Worm (Caenorhabditis elegans) whole organism, mixed stage, embryonic: ENCODE results near the gene F27D9.2.

ENCODE experiments used
- M03D4.4 ChIP-seq: sonication (generic microtip); optimal IDR thresholded peaks from 2 replicates; lab custom pipeline; 2017; ENCODE audit warnings: mild to moderate bottlenecking, missing genetic modification characterization, missing compliant biosample characterization
- bed-3 ChIP-seq: fragments of 200-800 bp; sonication (Bioruptor generic); optimal IDR thresholded peaks from 3 replicates; lab custom pipeline; 2018; ENCODE audit warnings: mild to moderate bottlenecking, missing genetic modification characterization, moderate library complexity, missing compliant biosample characterization
- ceh-39 ChIP-seq: fragments of 150-350 bp; optimal IDR thresholded peaks from 2 replicates; lab custom pipeline; 2014; ENCODE audit warnings: missing biosample characterization, missing genetic modification characterization
- ceh-43 ChIP-seq: fragments of 200-800 bp; sonication (Bioruptor generic); optimal IDR thresholded peaks from 2 replicates; lab custom pipeline; 2018; ENCODE audit warnings: mild to moderate bottlenecking, missing genetic modification characterization, moderate library complexity, missing compliant biosample characterization
- ceh-83 ChIP-seq: fragments of 200-800 bp; sonication (Bioruptor generic); optimal IDR thresholded peaks from 2 replicates; lab custom pipeline; 2018; ENCODE audit warnings: mild to moderate bottlenecking, missing genetic modification characterization, missing compliant biosample characterization
- cnd-1 ChIP-seq: fragments of 200-800 bp; sonication (Bioruptor generic); optimal IDR thresholded peaks from 2 replicates; lab custom pipeline; 2018; ENCODE audit warnings: mild to moderate bottlenecking, missing genetic modification characterization, missing compliant biosample characterization
- drap-1 ChIP-seq: fragments of 200-800 bp; sonication (Bioruptor generic); optimal IDR thresholded peaks from 3 replicates; lab custom pipeline; 2018; ENCODE audit warnings: mild to moderate bottlenecking, missing genetic modification characterization, missing compliant biosample characterization
- elt-1 ChIP-seq: sonication (generic microtip); optimal IDR thresholded peaks from 2 replicates; lab custom pipeline; 2017; ENCODE audit warnings: missing genetic modification characterization, mild to moderate bottlenecking, missing compliant biosample characterization, antibody characterized with exemption, moderate library complexity, borderline replicate concordance; ENCODE audit not compliant: insufficient read depth
- elt-3 ChIP-seq: fragments of 150-350 bp; optimal IDR thresholded peaks from 2 replicates; lab custom pipeline; 2014; ENCODE audit warnings: missing biosample characterization, missing genetic modification characterization
- flh-1 ChIP-seq: fragments of 200-800 bp; sonication (Bioruptor generic); optimal IDR thresholded peaks from 2 replicates; lab custom pipeline; 2018; ENCODE audit warnings: mild to moderate bottlenecking, missing genetic modification characterization, moderate library complexity, missing compliant biosample characterization
- ham-2 ChIP-seq: fragments of 200-800 bp; sonication (Bioruptor generic); optimal IDR thresholded peaks from 2 replicates; lab custom pipeline; 2018; ENCODE audit warnings: mild to moderate bottlenecking, missing genetic modification characterization, missing compliant biosample characterization
- hlh-1 ChIP-seq: fragments of 150-350 bp; optimal IDR thresholded peaks from 2 replicates; lab custom pipeline; 2014; ENCODE audit warnings: missing biosample characterization, missing genetic modification reagents, missing genetic modification characterization
- lsy-2 ChIP-seq: fragments of 150-350 bp; optimal IDR thresholded peaks from 2 replicates; lab custom pipeline; 2014; ENCODE audit warnings: missing biosample characterization, missing genetic modification characterization
- mep-1 ChIP-seq: fragments of 150-350 bp; optimal IDR thresholded peaks from 2 replicates; lab custom pipeline; 2017; ENCODE audit warnings: missing biosample characterization, missing genetic modification reagents, missing genetic modification characterization, inconsistent platforms
- mls-2 ChIP-seq: sonication (generic microtip); optimal IDR thresholded peaks from 2 replicates; lab custom pipeline; 2016; ENCODE audit warnings: mild to moderate bottlenecking, missing genetic modification characterization, moderate library complexity, missing compliant biosample characterization
- nhr-12 ChIP-seq: fragments of 150-350 bp; optimal IDR thresholded peaks from 2 replicates; lab custom pipeline; 2014; ENCODE audit warnings: missing biosample characterization, missing genetic modification characterization
- nhr-2 ChIP-seq: fragments of 150-350 bp; optimal IDR thresholded peaks from 2 replicates; lab custom pipeline; 2014; ENCODE audit warnings: missing biosample characterization, missing genetic modification characterization
- nhr-237 ChIP-seq: fragments of 150-350 bp; optimal IDR thresholded peaks from 2 replicates; lab custom pipeline; 2014; ENCODE audit warnings: missing biosample characterization, missing genetic modification characterization
- pha-4 ChIP-seq: fragments of 150-350 bp; optimal IDR thresholded peaks from 2 replicates; lab custom pipeline; 2018; ENCODE audit warnings: missing biosample characterization, missing genetic modification reagents, missing genetic modification characterization
- sem-2 ChIP-seq: fragments of 200-800 bp; sonication (Bioruptor generic); optimal IDR thresholded peaks from 2 replicates; lab custom pipeline; 2018; ENCODE audit warnings: mild to moderate bottlenecking, missing genetic modification characterization, missing compliant biosample characterization
- snpc-4 ChIP-seq: fragments of 150-350 bp; optimal IDR thresholded peaks from 2 replicates; lab custom pipeline; 2014; ENCODE audit warnings: missing biosample characterization, missing genetic modification characterization
- sptf-1 ChIP-seq: sonication (generic microtip); optimal IDR thresholded peaks from 2 replicates; lab custom pipeline; 2017; ENCODE audit warnings: mild to moderate bottlenecking, missing genetic modification characterization, moderate library complexity, missing compliant biosample characterization
- tbx-8 ChIP-seq: fragments of 200-800 bp; sonication (Bioruptor generic); optimal IDR thresholded peaks from 2 replicates; lab custom pipeline; 2018; ENCODE audit warnings: mild to moderate bottlenecking, missing genetic modification characterization, moderate library complexity, missing compliant biosample characterization
- unc-120 ChIP-seq: sonication (generic microtip); optimal IDR thresholded peaks from 2 replicates; lab custom pipeline; 2017; ENCODE audit warnings: missing genetic modification characterization, missing compliant biosample characterization; ENCODE audit not compliant: poor library complexity, severe bottlenecking
- unc-39 ChIP-seq: fragments of 150-350 bp; optimal IDR thresholded peaks from 2 replicates; lab custom pipeline; 2014; ENCODE audit warnings: missing biosample characterization, missing genetic modification characterization
- unc-62 ChIP-seq: fragments of 150-350 bp; optimal IDR thresholded peaks from 2 replicates; lab custom pipeline; 2014; ENCODE audit warnings: missing biosample characterization, missing genetic modification reagents, missing genetic modification characterization
- zip-8 ChIP-seq: fragments of 150-350 bp; optimal IDR thresholded peaks from 2 replicates; lab custom pipeline; 2014; ENCODE audit warnings: missing biosample characterization, missing genetic modification characterization
- ztf-11 ChIP-seq: fragments of 150-350 bp; optimal IDR thresholded peaks from 2 replicates; lab custom pipeline; 2014; ENCODE audit warnings: missing biosample characterization, missing genetic modification characterization

F27D9.2 gene

DNA sequence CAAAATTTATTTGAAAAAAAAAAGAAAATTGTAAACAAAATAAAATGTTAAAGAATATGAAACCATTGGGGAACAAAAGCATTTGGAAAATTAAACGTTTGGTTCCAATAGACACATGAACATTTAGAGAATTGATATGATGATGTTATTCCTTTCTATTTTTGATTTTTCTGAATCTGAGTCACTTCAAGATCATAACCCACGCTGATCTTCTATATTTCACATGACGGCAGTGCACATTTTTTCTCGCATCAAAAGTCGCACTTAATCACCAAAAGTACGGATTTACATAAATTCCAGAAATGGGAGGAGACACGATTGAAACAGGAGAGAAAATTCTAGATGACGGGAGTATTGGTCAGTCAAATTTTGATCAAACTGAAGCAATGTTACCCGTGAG, at the start of gene F27D9.2:
Gene F27D9.2 (plus strand): TSS at position 301 of the 400 bp plus-strand sequence.
- TF ChIP-seq pha-4 (tag; lab: Kevin White, UChicago), result no peak
- no peak for TF ChIP-seq cnd-1
- no peak for TF ChIP-seq unc-39 (tag; lab: Kevin White, UChicago)
- TF ChIP-seq tbx-8 (GFP tag; lab: Kevin White, UChicago), result no peak
- no peak for TF ChIP-seq zip-8 (tag; lab: Kevin White, UChicago)
- no peak for TF ChIP-seq ham-2 (GFP tag; lab: Kevin White, UChicago)
- no peak for TF ChIP-seq nhr-12
- TF ChIP-seq elt-3 (tag; lab: Kevin White, UChicago), result no peak
- no peak for TF ChIP-seq flh-1 (GFP tag; lab: Kevin White, UChicago)
- no peak for TF ChIP-seq ztf-11 (tag; lab: Kevin White, UChicago)
- TF ChIP-seq nhr-237, result no peak
- no peak for TF ChIP-seq mls-2 (tag; lab: Kevin White, UChicago)
- no peak for TF ChIP-seq elt-1 (tag; lab: Kevin White, UChicago)
- no peak for TF ChIP-seq ceh-43 (GFP tag; lab: Kevin White, UChicago)

DNA sequence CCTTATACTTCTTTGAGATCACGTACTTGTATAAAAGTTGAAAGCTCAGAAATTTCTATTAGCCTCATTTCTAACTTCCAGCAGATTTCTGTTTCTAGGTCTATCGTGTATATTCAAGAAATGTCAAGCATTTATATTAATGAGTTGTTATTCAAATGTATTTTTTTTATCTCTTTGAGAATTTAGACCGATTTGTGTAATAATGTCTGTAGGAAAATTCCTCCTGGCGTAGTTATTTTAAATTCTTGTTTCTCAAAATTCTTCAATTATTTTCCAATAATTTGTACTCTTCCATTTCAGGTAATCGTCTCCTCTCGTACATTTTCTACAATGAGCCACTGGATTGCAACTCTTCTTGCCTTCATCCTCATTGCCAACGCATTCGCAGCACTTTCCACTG, 45.4 kb upstream of the F27D9.2 start, which contains the start of gene nlp-61:
Gene nlp-61 (plus strand): TSS at position 301 of the 400 bp plus-strand sequence.
- TF ChIP-seq tbx-8 (GFP tag; lab: Kevin White, UChicago) (no peak), ham-2 (GFP tag; lab: Kevin White, UChicago) (no peak)

ce11 chrX:7636037-7636436, 36.8 kb upstream of the F27D9.2 start:
- TF ChIP-seq hlh-1 (tag; lab: Kevin White, UChicago) (peak; percentile 39), M03D4.4 (tag; lab: Kevin White, UChicago) (no peak)

- TF ChIP-seq ceh-43 (GFP tag; lab: Kevin White, UChicago), result no peak
- TF ChIP-seq ham-2 (GFP tag; lab: Kevin White, UChicago), result no peak
- TF ChIP-seq ceh-83 (GFP tag; lab: Kevin White, UChicago), result no peak
- TF ChIP-seq tbx-8 (GFP tag; lab: Kevin White, UChicago), result no peak
- no peak for TF ChIP-seq ztf-11 (tag; lab: Kevin White, UChicago)
- TF ChIP-seq snpc-4, result no peak
- TF ChIP-seq ceh-39 (tag; lab: Kevin White, UChicago), result no peak
- no peak for TF ChIP-seq nhr-2
- no peak for TF ChIP-seq drap-1 (GFP tag; lab: Kevin White, UChicago)
- no peak for TF ChIP-seq lsy-2
- TF ChIP-seq cnd-1, result no peak
- no peak for TF ChIP-seq zip-8 (tag; lab: Kevin White, UChicago)
- TF ChIP-seq mep-1 (tag; lab: Kevin White, UChicago), result no peak
- no peak for TF ChIP-seq unc-39 (tag; lab: Kevin White, UChicago)
- no peak for TF ChIP-seq sem-2
Observed at ce11 chrX:7638790-7639189, 34.0 kb upstream of the F27D9.2 start.

DNA sequence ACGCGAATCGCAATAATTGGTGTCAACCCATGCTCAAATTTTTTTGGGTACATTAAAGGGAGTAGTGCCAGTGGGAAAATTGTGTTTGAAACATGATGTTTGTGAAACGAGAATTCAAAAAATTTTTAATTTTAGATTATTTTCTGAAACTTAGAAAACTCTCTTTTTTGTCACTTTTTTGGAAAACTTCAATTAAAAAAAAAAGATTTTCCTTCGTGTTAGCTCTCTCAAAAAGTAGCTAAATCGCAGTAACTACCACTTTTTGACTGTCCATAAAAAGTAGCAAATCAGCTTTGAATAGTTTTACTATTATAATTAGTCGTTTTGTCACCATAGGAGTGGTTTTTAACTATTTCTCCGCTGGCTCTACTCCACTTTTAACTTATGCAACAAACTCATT, 32.4 kb upstream of the F27D9.2 start:
- TF ChIP-seq M03D4.4 (tag; lab: Kevin White, UChicago) (no peak), hlh-1 (tag; lab: Kevin White, UChicago) (no peak), pha-4 (tag; lab: Kevin White, UChicago) (no peak)

DNA sequence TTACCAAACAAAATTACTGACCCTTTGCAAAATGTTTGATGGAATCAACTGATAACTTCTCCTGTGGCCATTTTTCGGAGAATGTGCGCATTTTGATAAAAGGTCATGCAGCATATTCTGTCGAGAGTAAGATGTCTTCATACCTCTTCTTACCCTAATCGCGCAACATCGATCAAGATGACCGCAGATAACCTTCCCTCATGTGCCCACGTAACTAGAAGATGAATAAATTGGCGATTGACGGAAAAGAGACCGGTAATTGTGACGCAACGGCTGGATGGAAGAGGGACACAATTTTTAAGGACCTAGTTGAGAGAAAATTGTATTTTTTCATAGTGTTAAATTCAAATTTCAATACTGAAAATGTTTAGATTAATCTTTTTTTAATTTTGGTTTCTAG, 32.0 kb upstream of the F27D9.2 start:
- no peak for TF ChIP-seq elt-3 (tag; lab: Kevin White, UChicago)
- TF ChIP-seq nhr-2, result peak; percentile 94
- peak; percentile 72 for TF ChIP-seq unc-62
- TF ChIP-seq ztf-11 (tag; lab: Kevin White, UChicago), result no peak
- TF ChIP-seq elt-1 (tag; lab: Kevin White, UChicago), result peak; percentile 92
- TF ChIP-seq zip-8 (tag; lab: Kevin White, UChicago), result peak; percentile 57

- TF ChIP-seq lsy-2 (no peak), bed-3 (GFP tag; lab: Kevin White, UChicago) (no peak), unc-39 (tag; lab: Kevin White, UChicago) (no peak), unc-120 (no peak), sptf-1 (tag; lab: Kevin White, UChicago) (no peak), pha-4 (tag; lab: Kevin White, UChicago) (no peak), zip-8 (tag; lab: Kevin White, UChicago) (no peak), nhr-12 (no peak), drap-1 (GFP tag; lab: Kevin White, UChicago) (no peak), nhr-2 (no peak), mep-1 (tag; lab: Kevin White, UChicago) (no peak), elt-3 (tag; lab: Kevin White, UChicago) (no peak), M03D4.4 (tag; lab: Kevin White, UChicago) (no peak), nhr-237 (no peak), ceh-39 (tag; lab: Kevin White, UChicago) (no peak), flh-1 (GFP tag; lab: Kevin White, UChicago) (no peak), elt-1 (tag; lab: Kevin White, UChicago) (no peak), ceh-83 (GFP tag; lab: Kevin White, UChicago) (no peak)
Observed at ce11 chrX:7645313-7645712, 27.5 kb upstream of the F27D9.2 start, which contains the start of gene F26A10.2. Gene F26A10.2 (minus strand): TSS chrX:7645413.
